Worm (Caenorhabditis elegans) whole organism, L4 larva: ENCODE measurements around the gene lpr-6.

Experiments
- Y48G9A.11 ChIP-seq: fragments of 200-800 bp; sonication (Bioruptor generic); IDR thresholded peaks from 2 replicates; pipeline ENCODE4 v1.3.6; 2022; ENCODE audit warnings: missing genetic modification reagents, missing genetic modification characterization, missing compliant biosample characterization
- ama-1 ChIP-seq: fragments of 150-350 bp; optimal IDR thresholded peaks from 2 replicates; lab custom pipeline; 2014; ENCODE audit warnings: inconsistent platforms, mixed read lengths
- ceh-28 ChIP-seq: fragments of 150-350 bp; optimal IDR thresholded peaks from 2 replicates; lab custom pipeline; 2014; ENCODE audit warnings: missing biosample characterization, missing genetic modification reagents, missing genetic modification characterization
- daf-16 ChIP-seq, 3 experiments: sonication (generic microtip); optimal IDR thresholded peaks; 2 replicates each; lab custom pipeline; 2016 to 2017; ENCODE audit warnings: missing genetic modification characterization in 3 of 3, missing genetic modification reagents in 3 of 3, mild to moderate bottlenecking in 2 of 3, missing compliant biosample characterization in 2 of 3, missing biosample characterization in 1 of 3, moderate library complexity in 1 of 3
- hif-1 ChIP-seq, 2 experiments: sonication (generic microtip); optimal IDR thresholded peaks; 2 replicates each; lab custom pipeline; 2016 to 2017; ENCODE audit warnings: missing compliant biosample characterization in 2 of 2, missing genetic modification characterization in 2 of 2, missing genetic modification reagents in 2 of 2, missing genotype in 2 of 2, mild to moderate bottlenecking in 1 of 2
- mdl-1 ChIP-seq, 2 experiments: fragments of 150-350 bp in 1 of 2; sonication (generic microtip) in 1 of 2; optimal IDR thresholded peaks; 2 replicates each; lab custom pipeline; 2014 to 2017; ENCODE audit warnings: missing biosample characterization in 2 of 2, missing genetic modification characterization in 2 of 2
- nhr-102 ChIP-seq: sonication (generic microtip); optimal IDR thresholded peaks from 2 replicates; lab custom pipeline; 2016; ENCODE audit warnings: mild to moderate bottlenecking, missing genetic modification characterization, moderate library complexity, missing compliant biosample characterization
- nhr-237 ChIP-seq: sonication (generic microtip); optimal IDR thresholded peaks from 2 replicates; lab custom pipeline; 2017; ENCODE audit warnings: missing biosample characterization, missing genetic modification characterization
- nhr-25 ChIP-seq: sonication (generic microtip); optimal IDR thresholded peaks from 2 replicates; lab custom pipeline; 2017; ENCODE audit warnings: missing genetic modification characterization, mild to moderate bottlenecking, missing compliant biosample characterization, antibody characterized with exemption, moderate library complexity, borderline replicate concordance; ENCODE audit not compliant: insufficient read depth
- nhr-48 ChIP-seq: sonication (generic microtip); optimal IDR thresholded peaks from 2 replicates; lab custom pipeline; 2016; ENCODE audit warnings: mild to moderate bottlenecking, missing genetic modification characterization, missing compliant biosample characterization
- nhr-6 ChIP-seq: fragments of 150-350 bp; optimal IDR thresholded peaks from 2 replicates; lab custom pipeline; 2014; ENCODE audit warnings: missing biosample characterization, missing genetic modification characterization
- pha-4 ChIP-seq, 2 experiments: fragments of 150-350 bp in 1 of 2; fragments of 200-800 bp in 1 of 2; sonication (Bioruptor generic) in 1 of 2; IDR thresholded peaks in 1 of 2; optimal IDR thresholded peaks in 1 of 2; 2 replicates each; pipeline versions ENCODE4 v1.3.6 to Lab custom; 2014 to 2022; ENCODE audit warnings: missing genetic modification characterization in 2 of 2, missing genetic modification reagents in 2 of 2, missing biosample characterization in 1 of 2, missing compliant biosample characterization in 1 of 2
- snpc-4 ChIP-seq: fragments of 150-350 bp; optimal IDR thresholded peaks from 2 replicates; lab custom pipeline; 2014; ENCODE audit warnings: missing biosample characterization, missing genetic modification characterization

DNA sequence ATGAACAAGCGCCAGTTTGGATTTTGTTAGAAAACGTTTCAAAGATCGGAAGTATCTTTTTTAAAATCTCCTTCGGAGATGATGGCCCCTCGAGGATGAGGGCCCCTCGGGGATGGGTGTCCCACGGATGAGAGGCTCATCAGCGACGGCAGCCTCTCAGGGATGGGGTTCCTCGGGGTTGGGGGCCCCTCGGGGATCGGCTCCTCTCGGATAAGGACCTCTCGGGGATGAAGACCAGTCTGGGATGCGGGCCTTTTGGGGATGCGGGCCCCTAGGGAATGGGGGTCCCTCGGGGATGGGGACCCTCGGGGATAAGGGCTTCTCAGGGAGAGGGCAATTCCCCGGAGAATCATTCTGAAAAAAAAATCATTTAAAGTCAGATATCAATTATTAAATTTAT, 9.5 kb upstream of the lpr-6 start:
- no peak for TF ChIP-seq hif-1 (tag; optimal IDR thresholded peaks at IDR 0.05; lab: Kevin White, UChicago)
- no peak for TF ChIP-seq nhr-48
- no peak for TF ChIP-seq nhr-25 (tag; lab: Kevin White, UChicago)
- TF ChIP-seq daf-16 (GFP tag; optimal IDR thresholded peaks at IDR 0.05; lab: Kevin White, UChicago), result no peak
- no peak for TF ChIP-seq daf-16 (tag; optimal IDR thresholded peaks at IDR 0.05; lab: Kevin White, UChicago)
- no peak; the same call in 1 of the 2 replicates for TF ChIP-seq pha-4 (GFP tag; IDR thresholded peaks at IDR 0.05; lab: Robert Waterston, UW)
- no peak for TF ChIP-seq pha-4 (tag; optimal IDR thresholded peaks at IDR 0.05; lab: Kevin White, UChicago)
- TF ChIP-seq snpc-4, result no peak
- TF ChIP-seq ceh-28 (tag; lab: Kevin White, UChicago), result no peak
- TF ChIP-seq nhr-102 (tag; lab: Kevin White, UChicago), result no peak
- TF ChIP-seq mdl-1 (tag; optimal IDR thresholded peaks at IDR 0.05; lab: Kevin White, UChicago), result no peak
- no peak for TF ChIP-seq nhr-237
- no peak for TF ChIP-seq Y48G9A.11 (GFP tag; lab: Robert Waterston, UW)
- TF ChIP-seq ama-1 (lab: Kevin White, UChicago), result no peak
- no peak for TF ChIP-seq nhr-6 (tag; lab: Kevin White, UChicago)
